Worm (Caenorhabditis elegans) whole organism, mixed stage, embryonic: ENCODE data around the gene lurp-2.

Experiments
- M03D4.4 ChIP-seq: sonication (generic microtip); optimal IDR thresholded peaks from 2 replicates; lab custom pipeline; 2017; ENCODE audit warnings: mild to moderate bottlenecking, missing genetic modification characterization, missing compliant biosample characterization
- bed-3 ChIP-seq: fragments of 200-800 bp; sonication (Bioruptor generic); optimal IDR thresholded peaks from 3 replicates; lab custom pipeline; 2018; ENCODE audit warnings: mild to moderate bottlenecking, missing genetic modification characterization, moderate library complexity, missing compliant biosample characterization
- blmp-1 ChIP-seq: fragments of 150-350 bp; optimal IDR thresholded peaks from 2 replicates; lab custom pipeline; 2014; ENCODE audit warnings: missing biosample characterization, missing genetic modification characterization
- ceh-39 ChIP-seq: fragments of 150-350 bp; optimal IDR thresholded peaks from 2 replicates; lab custom pipeline; 2014; ENCODE audit warnings: missing biosample characterization, missing genetic modification characterization
- ceh-43 ChIP-seq: fragments of 200-800 bp; sonication (Bioruptor generic); optimal IDR thresholded peaks from 2 replicates; lab custom pipeline; 2018; ENCODE audit warnings: mild to moderate bottlenecking, missing genetic modification characterization, moderate library complexity, missing compliant biosample characterization
- ceh-83 ChIP-seq: fragments of 200-800 bp; sonication (Bioruptor generic); optimal IDR thresholded peaks from 2 replicates; lab custom pipeline; 2018; ENCODE audit warnings: mild to moderate bottlenecking, missing genetic modification characterization, missing compliant biosample characterization
- cnd-1 ChIP-seq: fragments of 200-800 bp; sonication (Bioruptor generic); optimal IDR thresholded peaks from 2 replicates; lab custom pipeline; 2018; ENCODE audit warnings: mild to moderate bottlenecking, missing genetic modification characterization, missing compliant biosample characterization
- drap-1 ChIP-seq: fragments of 200-800 bp; sonication (Bioruptor generic); optimal IDR thresholded peaks from 3 replicates; lab custom pipeline; 2018; ENCODE audit warnings: mild to moderate bottlenecking, missing genetic modification characterization, missing compliant biosample characterization
- elt-1 ChIP-seq: sonication (generic microtip); optimal IDR thresholded peaks from 2 replicates; lab custom pipeline; 2017; ENCODE audit warnings: missing genetic modification characterization, mild to moderate bottlenecking, missing compliant biosample characterization, antibody characterized with exemption, moderate library complexity, borderline replicate concordance; ENCODE audit not compliant: insufficient read depth
- elt-3 ChIP-seq: fragments of 150-350 bp; optimal IDR thresholded peaks from 2 replicates; lab custom pipeline; 2014; ENCODE audit warnings: missing biosample characterization, missing genetic modification characterization
- ham-2 ChIP-seq: fragments of 200-800 bp; sonication (Bioruptor generic); optimal IDR thresholded peaks from 2 replicates; lab custom pipeline; 2018; ENCODE audit warnings: mild to moderate bottlenecking, missing genetic modification characterization, missing compliant biosample characterization
- hlh-1 ChIP-seq: fragments of 150-350 bp; optimal IDR thresholded peaks from 2 replicates; lab custom pipeline; 2014; ENCODE audit warnings: missing biosample characterization, missing genetic modification reagents, missing genetic modification characterization
- lin-13 ChIP-seq: fragments of 150-350 bp; optimal IDR thresholded peaks from 2 replicates; lab custom pipeline; 2014; ENCODE audit warnings: missing biosample characterization, missing genetic modification characterization
- lin-32 ChIP-seq: fragments of 200-800 bp; sonication (Bioruptor generic); optimal IDR thresholded peaks from 2 replicates; lab custom pipeline; 2018; ENCODE audit warnings: mild to moderate bottlenecking, missing genetic modification characterization, missing compliant biosample characterization
- lsy-2 ChIP-seq: fragments of 150-350 bp; optimal IDR thresholded peaks from 2 replicates; lab custom pipeline; 2014; ENCODE audit warnings: missing biosample characterization, missing genetic modification characterization
- mab-5 ChIP-seq: fragments of 150-350 bp; optimal IDR thresholded peaks from 2 replicates; lab custom pipeline; 2014; ENCODE audit warnings: missing biosample characterization, missing genetic modification characterization
- mep-1 ChIP-seq: fragments of 150-350 bp; optimal IDR thresholded peaks from 2 replicates; lab custom pipeline; 2017; ENCODE audit warnings: missing biosample characterization, missing genetic modification reagents, missing genetic modification characterization, inconsistent platforms
- mls-2 ChIP-seq: sonication (generic microtip); optimal IDR thresholded peaks from 2 replicates; lab custom pipeline; 2016; ENCODE audit warnings: mild to moderate bottlenecking, missing genetic modification characterization, moderate library complexity, missing compliant biosample characterization
- nhr-12 ChIP-seq: fragments of 150-350 bp; optimal IDR thresholded peaks from 2 replicates; lab custom pipeline; 2014; ENCODE audit warnings: missing biosample characterization, missing genetic modification characterization
- nhr-2 ChIP-seq: fragments of 150-350 bp; optimal IDR thresholded peaks from 2 replicates; lab custom pipeline; 2014; ENCODE audit warnings: missing biosample characterization, missing genetic modification characterization
- nhr-237 ChIP-seq: fragments of 150-350 bp; optimal IDR thresholded peaks from 2 replicates; lab custom pipeline; 2014; ENCODE audit warnings: missing biosample characterization, missing genetic modification characterization
- nhr-28 ChIP-seq: fragments of 150-350 bp; optimal IDR thresholded peaks from 2 replicates; lab custom pipeline; 2014; ENCODE audit warnings: missing biosample characterization, missing genetic modification characterization
- nhr-76 ChIP-seq: sonication (generic microtip); optimal IDR thresholded peaks from 2 replicates; lab custom pipeline; 2017; ENCODE audit warnings: missing biosample characterization, missing genetic modification characterization
- pha-4 ChIP-seq: fragments of 150-350 bp; optimal IDR thresholded peaks from 2 replicates; lab custom pipeline; 2018; ENCODE audit warnings: missing biosample characterization, missing genetic modification reagents, missing genetic modification characterization
- sem-2 ChIP-seq: fragments of 200-800 bp; sonication (Bioruptor generic); optimal IDR thresholded peaks from 2 replicates; lab custom pipeline; 2018; ENCODE audit warnings: mild to moderate bottlenecking, missing genetic modification characterization, missing compliant biosample characterization
- snpc-4 ChIP-seq: fragments of 150-350 bp; optimal IDR thresholded peaks from 2 replicates; lab custom pipeline; 2014; ENCODE audit warnings: missing biosample characterization, missing genetic modification characterization
- sptf-1 ChIP-seq: sonication (generic microtip); optimal IDR thresholded peaks from 2 replicates; lab custom pipeline; 2017; ENCODE audit warnings: mild to moderate bottlenecking, missing genetic modification characterization, moderate library complexity, missing compliant biosample characterization
- tbx-8 ChIP-seq: fragments of 200-800 bp; sonication (Bioruptor generic); optimal IDR thresholded peaks from 2 replicates; lab custom pipeline; 2018; ENCODE audit warnings: mild to moderate bottlenecking, missing genetic modification characterization, moderate library complexity, missing compliant biosample characterization
- unc-120 ChIP-seq: sonication (generic microtip); optimal IDR thresholded peaks from 2 replicates; lab custom pipeline; 2017; ENCODE audit warnings: missing genetic modification characterization, missing compliant biosample characterization; ENCODE audit not compliant: poor library complexity, severe bottlenecking
- unc-39 ChIP-seq: fragments of 150-350 bp; optimal IDR thresholded peaks from 2 replicates; lab custom pipeline; 2014; ENCODE audit warnings: missing biosample characterization, missing genetic modification characterization
- unc-62 ChIP-seq: fragments of 150-350 bp; optimal IDR thresholded peaks from 2 replicates; lab custom pipeline; 2014; ENCODE audit warnings: missing biosample characterization, missing genetic modification reagents, missing genetic modification characterization
- zip-8 ChIP-seq: fragments of 150-350 bp; optimal IDR thresholded peaks from 2 replicates; lab custom pipeline; 2014; ENCODE audit warnings: missing biosample characterization, missing genetic modification characterization
- ztf-11 ChIP-seq: fragments of 150-350 bp; optimal IDR thresholded peaks from 2 replicates; lab custom pipeline; 2014; ENCODE audit warnings: missing biosample characterization, missing genetic modification characterization

lurp-2 gene

ce11 chrV:13411225-13411991 lies 42.0 kb upstream of the lurp-2 start:
- TF ChIP-seq snpc-4 (no peak), unc-120 (tag; lab: Kevin White, UChicago) (no peak), mep-1 (tag; lab: Kevin White, UChicago) (no peak), cnd-1 (tag; lab: Kevin White, UChicago) (no peak), nhr-28 (tag; lab: Kevin White, UChicago) (no peak), M03D4.4 (tag; lab: Kevin White, UChicago) (no peak), zip-8 (tag; lab: Kevin White, UChicago) (no peak), pha-4 (tag; lab: Kevin White, UChicago) (no peak), unc-62 (GFP tag; lab: Kevin White, UChicago) (no peak), nhr-12 (tag; lab: Kevin White, UChicago) (no peak), blmp-1 (no peak), lin-13 (tag; lab: Kevin White, UChicago) (no peak), mab-5 (tag; lab: Kevin White, UChicago) (no peak), sem-2 (GFP tag; lab: Kevin White, UChicago) (no peak), ceh-83 (no peak), ham-2 (no peak), sptf-1 (tag; lab: Kevin White, UChicago) (no peak), elt-3 (tag; lab: Kevin White, UChicago) (no peak), tbx-8 (no peak), bed-3 (no peak)
- TF ChIP-seq, all 35 proteins: peak for 0

ce11 chrV:13411992-13412298 lies 41.5 kb upstream of the lurp-2 start:
- TF ChIP-seq nhr-237 (tag; lab: Kevin White, UChicago) = no peak
- no peak for TF ChIP-seq lsy-2 (tag; lab: Kevin White, UChicago)

- TF ChIP-seq blmp-1 (peak; percentile 57), lin-32 (GFP tag; lab: Kevin White, UChicago) (no peak), nhr-28 (tag; lab: Kevin White, UChicago) (no peak), elt-3 (tag; lab: Kevin White, UChicago) (peak; percentile 46), elt-1 (tag; lab: Kevin White, UChicago) (peak; percentile 82), sem-2 (GFP tag; lab: Kevin White, UChicago) (no peak), pha-4 (tag; lab: Kevin White, UChicago) (no peak), drap-1 (GFP tag; lab: Kevin White, UChicago) (no peak), mep-1 (tag; lab: Kevin White, UChicago) (no peak), lsy-2 (tag; lab: Kevin White, UChicago) (no peak), ceh-83 (no peak), sptf-1 (tag; lab: Kevin White, UChicago) (no peak), nhr-2 (tag; lab: Kevin White, UChicago) (no peak), nhr-76 (tag; lab: Kevin White, UChicago) (no peak), ztf-11 (no peak), ceh-43 (no peak), cnd-1 (tag; lab: Kevin White, UChicago) (no peak), unc-39 (tag; lab: Kevin White, UChicago) (no peak), unc-62 (GFP tag; lab: Kevin White, UChicago) (no peak)
Measured at ce11 chrV:13413301-13413700, 40.1 kb upstream of the lurp-2 start.

- TF ChIP-seq elt-1 (tag; lab: Kevin White, UChicago) (peak; percentile 71), nhr-28 (tag; lab: Kevin White, UChicago) (no peak), mls-2 (tag; lab: Kevin White, UChicago) (no peak), ztf-11 (no peak), nhr-2 (tag; lab: Kevin White, UChicago) (no peak), cnd-1 (tag; lab: Kevin White, UChicago) (no peak), elt-3 (tag; lab: Kevin White, UChicago) (no peak), blmp-1 (peak; percentile 41)
Measured at ce11 chrV:13414585-13414984, 38.8 kb upstream of the lurp-2 start, which contains the start of gene cut-2. cut-2 (plus strand) TSS chrV:13414949.

- TF ChIP-seq hlh-1 = no peak
- no peak for TF ChIP-seq ztf-11
- TF ChIP-seq mab-5 (tag; lab: Kevin White, UChicago) = no peak
- TF ChIP-seq nhr-76 (tag; lab: Kevin White, UChicago) = no peak
- TF ChIP-seq tbx-8 = no peak
- TF ChIP-seq drap-1 (GFP tag; lab: Kevin White, UChicago) = no peak
- no peak for TF ChIP-seq ceh-39
- TF ChIP-seq unc-62 (GFP tag; lab: Kevin White, UChicago) = no peak
- TF ChIP-seq zip-8 (tag; lab: Kevin White, UChicago) = no peak
- TF ChIP-seq ceh-43 = peak; percentile 6
- peak; percentile 31 for TF ChIP-seq ceh-83
- no peak for TF ChIP-seq nhr-12 (tag; lab: Kevin White, UChicago)
- no peak for TF ChIP-seq sem-2 (GFP tag; lab: Kevin White, UChicago)
Measured at ce11 chrV:13415462-13415861, 38.0 kb upstream of the lurp-2 start.
